Worm (Caenorhabditis elegans) whole organism, midembryonic: ENCODE measurements around the gene acox-1.6.

Experiments used
- T22C8.4 ChIP-seq: fragments of 200-800 bp; sonication (Bioruptor generic); IDR thresholded peaks from 2 replicates; pipeline ENCODE4 v1.3.6; 2022; ENCODE audit warnings: missing genetic modification characterization, missing compliant biosample characterization
- cog-1 ChIP-seq: sonication (generic microtip); optimal IDR thresholded peaks from 2 replicates; lab custom pipeline; 2016; ENCODE audit warnings: missing genetic modification characterization, missing compliant biosample characterization
- flt-1 ChIP-seq: fragments of 200-800 bp; sonication (Bioruptor generic); IDR thresholded peaks from 2 replicates; pipeline ENCODE4 v1.3.6; 2022; ENCODE audit warnings: missing genetic modification characterization, missing compliant biosample characterization
- klf-2 ChIP-seq: fragments of 200-800 bp; sonication (Bioruptor generic); conservative IDR thresholded peaks from 2 replicates; pipeline ENCODE4 v1.3.6; 2022; ENCODE audit warnings: missing genetic modification reagents, missing genetic modification characterization, missing compliant biosample characterization
- med-1 ChIP-seq: sonication (generic microtip); optimal IDR thresholded peaks from 2 replicates; lab custom pipeline; 2017; ENCODE audit warnings: missing genetic modification characterization, mild to moderate bottlenecking, missing compliant biosample characterization, antibody characterized with exemption, missing genetic modification reagents; ENCODE audit not compliant: insufficient read depth
- ref-1 ChIP-seq: fragments of 200-800 bp; sonication (Bioruptor generic); conservative IDR thresholded peaks from 2 replicates; pipeline ENCODE4 v1.3.6; 2022; ENCODE audit warnings: missing genetic modification reagents, missing genetic modification characterization, missing compliant biosample characterization
- tab-1 ChIP-seq: fragments of 200-800 bp; sonication (Bioruptor generic); IDR thresholded peaks from 2 replicates; pipeline ENCODE4 v1.3.6; 2022; ENCODE audit warnings: missing genetic modification characterization, missing compliant biosample characterization
- ztf-23 ChIP-seq: fragments of 200-800 bp; sonication (Bioruptor generic); IDR thresholded peaks from 2 replicates; pipeline ENCODE4 v1.3.6; 2022; ENCODE audit warnings: missing genetic modification reagents, missing genetic modification characterization, missing compliant biosample characterization
- ztf-29 ChIP-seq: fragments of 200-800 bp; sonication (Bioruptor generic); IDR thresholded peaks from 2 replicates; pipeline ENCODE4 v1.3.6; 2022; ENCODE audit warnings: missing genetic modification reagents, missing genetic modification characterization, missing compliant biosample characterization

Gene acox-1.6

ce11 chrX:15828059-15828458 is 10.3 kb downstream of the acox-1.6 start, which contains the start of gene Y7A5A.20:
Gene Y7A5A.20, plus strand, starts transcription at chrX:15828359.
- TF ChIP-seq flt-1 (GFP tag; lab: Robert Waterston, UW) (no peak), med-1 (no peak), ztf-23 (GFP tag; lab: Robert Waterston, UW) (no peak), ztf-29 (GFP tag; lab: Robert Waterston, UW) (no peak), T22C8.4 (GFP tag; lab: Robert Waterston, UW) (no peak), ref-1 (GFP tag; lab: Robert Waterston, UW) (no peak), tab-1 (no peak), cog-1 (no peak), klf-2 (no peak)

ce11 chrX:15826866-15827265 is 11.5 kb downstream of the acox-1.6 start, which contains the start of gene Y7A5A.9:
Gene Y7A5A.9, plus strand, starts transcription at chrX:15827166.
- no peak for TF ChIP-seq ztf-29 (GFP tag; lab: Robert Waterston, UW)
- TF ChIP-seq klf-2, result no peak
- no peak for TF ChIP-seq tab-1
- no peak for TF ChIP-seq T22C8.4 (GFP tag; lab: Robert Waterston, UW)
- TF ChIP-seq med-1, result no peak
- TF ChIP-seq flt-1 (GFP tag; lab: Robert Waterston, UW), result no peak
- no peak for TF ChIP-seq cog-1
- no peak for TF ChIP-seq ref-1 (GFP tag; lab: Robert Waterston, UW)
- TF ChIP-seq ztf-23 (GFP tag; lab: Robert Waterston, UW), result no peak

ce11 chrX:15822197-15822596 is 16.1 kb downstream of the acox-1.6 start, which contains the start of gene Y7A5A.8:
Gene Y7A5A.8, plus strand, starts transcription at chrX:15822497.
- TF ChIP-seq ztf-29 (GFP tag; lab: Robert Waterston, UW) (no peak), cog-1 (no peak), ztf-23 (GFP tag; lab: Robert Waterston, UW) (no peak), med-1 (no peak), T22C8.4 (GFP tag; lab: Robert Waterston, UW) (no peak), flt-1 (GFP tag; lab: Robert Waterston, UW) (no peak)

ce11 chrX:15814548-15814947 is 23.8 kb downstream of the acox-1.6 start:
- TF ChIP-seq T22C8.4 (GFP tag; lab: Robert Waterston, UW) (no peak), med-1 (no peak), ztf-23 (GFP tag; lab: Robert Waterston, UW) (no peak), klf-2 (no peak), cog-1 (no peak), ztf-29 (GFP tag; lab: Robert Waterston, UW) (no peak), ref-1 (GFP tag; lab: Robert Waterston, UW) (no peak), tab-1 (no peak), flt-1 (GFP tag; lab: Robert Waterston, UW) (no peak)

ce11 chrX:15811341-15811740 is 27.0 kb downstream of the acox-1.6 start:
- no peak for TF ChIP-seq ztf-23 (GFP tag; lab: Robert Waterston, UW)
- no peak for TF ChIP-seq flt-1 (GFP tag; lab: Robert Waterston, UW)
- no peak for TF ChIP-seq ref-1 (GFP tag; lab: Robert Waterston, UW)
- no peak for TF ChIP-seq ztf-29 (GFP tag; lab: Robert Waterston, UW)
- no peak for TF ChIP-seq tab-1

ce11 chrX:15804072-15804471 is 34.3 kb downstream of the acox-1.6 start, which contains the start of gene Y7A5A.7:
Gene Y7A5A.7, minus strand, starts transcription at chrX:15804172.
- TF ChIP-seq cog-1 (no peak), flt-1 (GFP tag; lab: Robert Waterston, UW) (no peak), tab-1 (no peak), ztf-23 (GFP tag; lab: Robert Waterston, UW) (no peak), ztf-29 (GFP tag; lab: Robert Waterston, UW) (no peak), klf-2 (no peak), T22C8.4 (GFP tag; lab: Robert Waterston, UW) (no peak), ref-1 (GFP tag; lab: Robert Waterston, UW) (no peak), med-1 (no peak)

- TF ChIP-seq tab-1 (no peak), ztf-23 (GFP tag; lab: Robert Waterston, UW) (no peak), cog-1 (no peak)
Measured at ce11 chrX:15801827-15802226, 36.5 kb downstream of the acox-1.6 start.

- TF ChIP-seq med-1 (no peak), ref-1 (GFP tag; lab: Robert Waterston, UW) (no peak), ztf-29 (GFP tag; lab: Robert Waterston, UW) (no peak), klf-2 (no peak), T22C8.4 (GFP tag; lab: Robert Waterston, UW) (no peak), tab-1 (no peak), flt-1 (GFP tag; lab: Robert Waterston, UW) (no peak), ztf-23 (GFP tag; lab: Robert Waterston, UW) (no peak), cog-1 (no peak)
Measured at ce11 chrX:15799595-15799994, 38.8 kb downstream of the acox-1.6 start, which contains the start of gene Y7A5A.6. Gene Y7A5A.6, minus strand, starts transcription at chrX:15799695.

- no peak for TF ChIP-seq tab-1
- no peak for TF ChIP-seq klf-2
- no peak for TF ChIP-seq med-1
- no peak for TF ChIP-seq T22C8.4 (GFP tag; lab: Robert Waterston, UW)
- TF ChIP-seq ztf-29 (GFP tag; lab: Robert Waterston, UW), result no peak
- TF ChIP-seq cog-1, result no peak
- no peak for TF ChIP-seq ref-1 (GFP tag; lab: Robert Waterston, UW)
- no peak for TF ChIP-seq flt-1 (GFP tag; lab: Robert Waterston, UW)
- TF ChIP-seq ztf-23 (GFP tag; lab: Robert Waterston, UW), result no peak
Measured at ce11 chrX:15796633-15797032, 41.7 kb downstream of the acox-1.6 start.

- TF ChIP-seq ztf-29 (GFP tag; lab: Robert Waterston, UW) (no peak), med-1 (no peak), ztf-23 (GFP tag; lab: Robert Waterston, UW) (no peak), flt-1 (GFP tag; lab: Robert Waterston, UW) (no peak), klf-2 (no peak), tab-1 (no peak), ref-1 (GFP tag; lab: Robert Waterston, UW) (no peak), cog-1 (no peak), T22C8.4 (GFP tag; lab: Robert Waterston, UW) (no peak)
Measured at ce11 chrX:15794977-15795376, 43.4 kb downstream of the acox-1.6 start, which contains the start of gene Y7A5A.10. Gene Y7A5A.10, minus strand, starts transcription at chrX:15795077.
